Fruit fly (Drosophila melanogaster): Measurements from ENCODE around the gene CG13893.
A peak's percentile ranks its signal among the peaks of the same experiment; 100 is the strongest.

CG13893 gene

DNA sequence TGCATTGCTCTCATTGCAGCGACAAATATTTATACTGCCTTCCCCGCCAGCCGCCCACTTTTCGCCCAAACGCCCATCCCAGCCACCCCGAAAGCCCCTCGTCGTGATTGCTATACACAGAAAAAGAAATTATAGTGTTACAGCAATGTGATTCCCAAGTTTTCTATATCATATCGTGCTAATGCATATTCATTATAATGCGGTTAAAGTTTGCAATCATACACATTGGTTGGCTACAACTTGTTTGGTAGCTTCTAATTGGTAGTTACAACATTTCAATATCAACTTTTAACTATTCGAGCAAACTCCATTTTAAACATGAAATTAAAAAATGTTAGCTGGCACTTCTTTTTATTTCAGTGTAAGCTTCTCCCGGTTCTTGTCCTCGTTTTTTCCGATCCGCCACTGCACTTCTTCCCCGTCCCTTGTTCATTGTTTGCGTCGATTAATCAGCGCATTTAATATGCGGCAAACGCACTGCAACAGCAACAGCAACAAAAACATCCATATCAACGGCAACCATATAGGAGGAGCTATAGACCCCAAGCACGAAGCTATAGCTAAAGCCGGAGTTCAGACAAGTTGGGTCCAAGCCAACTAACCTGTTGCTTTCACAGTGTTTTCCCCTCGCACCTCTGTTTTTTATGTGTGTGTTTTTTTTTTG is 37.7 kb downstream of the CG13893 start:
- TF ChIP-seq Hr39 (GFP tag; optimal IDR thresholded peaks at IDR 0.05) = peak; percentile 93
- TF ChIP-seq CG6276 (GFP tag; optimal IDR thresholded peaks at IDR 0.05) = peak; percentile 86
- TF ChIP-seq CG11762 (GFP tag; optimal IDR thresholded peaks at IDR 0.05; ENCODE audit: insufficient read depth) = peak; percentile 83
- peak; percentile 87 for TF ChIP-seq fd59A (GFP tag; optimal IDR thresholded peaks at IDR 0.05)
- TF ChIP-seq fkh (GFP tag; optimal IDR thresholded peaks at IDR 0.05) = no peak
- TF ChIP-seq ss (GFP tag; optimal IDR thresholded peaks at IDR 0.05) = peak; percentile 79 to 90
- peak; percentile 27 for TF ChIP-seq CG16779 (tag; optimal IDR thresholded peaks at IDR 0.05)
- peak; percentile 67 for TF ChIP-seq Gug (GFP tag; IDR thresholded peaks at IDR 0.05)
- TF ChIP-seq salr (GFP tag; optimal IDR thresholded peaks at IDR 0.05) = peak; percentile 83 to 89
- TF ChIP-seq eg (GFP tag; IDR thresholded peaks at IDR 0.05) = peak; percentile 83
- peak; percentile 91 for TF ChIP-seq CG6792 (GFP tag; optimal IDR thresholded peaks at IDR 0.05)
- TF ChIP-seq Eip75B (GFP tag; optimal IDR thresholded peaks at IDR 0.05) = peak; percentile 93
- TF ChIP-seq Sox14 (GFP tag; optimal IDR thresholded peaks at IDR 0.05) = peak; percentile 95
- peak; percentile 98 for TF ChIP-seq svp (GFP tag)
- TF ChIP-seq CG11902 (GFP tag; optimal IDR thresholded peaks at IDR 0.05) = peak; percentile 86
- TF ChIP-seq CG10631 (GFP tag; optimal IDR thresholded peaks at IDR 0.05) = peak; percentile 89
- peak; percentile 73 for TF ChIP-seq CG6163 (GFP tag; IDR thresholded peaks at IDR 0.05)
- peak; percentile 85 for TF ChIP-seq CG8119 (GFP tag; IDR thresholded peaks at IDR 0.05)
- no peak for TF ChIP-seq CG4318 (GFP tag; optimal IDR thresholded peaks at IDR 0.05)
- peak; percentile 81 for TF ChIP-seq Lpt (GFP tag; optimal IDR thresholded peaks at IDR 0.05)
- peak; percentile 92 for TF ChIP-seq Met (GFP tag; optimal IDR thresholded peaks at IDR 0.05)
- TF ChIP-seq Ets96B (tag; optimal IDR thresholded peaks at IDR 0.05) = peak; percentile 89
- no peak for TF ChIP-seq dsx (GFP tag; optimal IDR thresholded peaks at IDR 0.05; ENCODE audit: poor library complexity, severe bottlenecking)
- peak; percentile 92 for TF ChIP-seq pdm3 (GFP tag; optimal IDR thresholded peaks at IDR 0.05)
- TF ChIP-seq CG3919 (GFP tag; optimal IDR thresholded peaks at IDR 0.05) = peak; percentile 90
- peak; percentile 88 for TF ChIP-seq achi (GFP tag; optimal IDR thresholded peaks at IDR 0.05)
- TF ChIP-seq CG8319 (GFP tag; optimal IDR thresholded peaks at IDR 0.05) = peak; percentile 67
- peak; percentile 85 for TF ChIP-seq dac (GFP tag; optimal IDR thresholded peaks at IDR 0.05)
- TF ChIP-seq Hr4 (GFP tag; optimal IDR thresholded peaks at IDR 0.05) = peak; percentile 93
- TF ChIP-seq CG3032 (tag; optimal IDR thresholded peaks at IDR 0.05) = peak; percentile 92
- TF ChIP-seq vri (GFP tag; optimal IDR thresholded peaks at IDR 0.05) = peak; percentile 48
- TF ChIP-seq CG15336 (GFP tag; IDR thresholded peaks at IDR 0.05) = peak; percentile 91
- TF ChIP-seq lz (GFP tag; optimal IDR thresholded peaks at IDR 0.05) = peak; percentile 93
- peak; percentile 85 for TF ChIP-seq CG34406 (GFP tag; optimal IDR thresholded peaks at IDR 0.05)
- TF ChIP-seq CG9139 (GFP tag; optimal IDR thresholded peaks at IDR 0.05) = peak; percentile 70
- peak; percentile 89 for TF ChIP-seq Sox15 (GFP tag; optimal IDR thresholded peaks at IDR 0.05)
- peak; percentile 57 for TF ChIP-seq CG11294 (GFP tag; IDR thresholded peaks at IDR 0.05)
- peak; percentile 67 for TF ChIP-seq Blimp-1 (GFP tag; optimal IDR thresholded peaks at IDR 0.05)
- TF ChIP-seq OdsH (GFP tag; optimal IDR thresholded peaks at IDR 0.05) = peak; percentile 89
- peak; percentile 97 for TF ChIP-seq Eip78C (GFP tag)
- TF ChIP-seq acj6 (GFP tag; optimal IDR thresholded peaks at IDR 0.05) = peak; percentile 90
- TF ChIP-seq net (GFP tag; optimal IDR thresholded peaks at IDR 0.05) = peak; percentile 89
- TF ChIP-seq cyc (GFP tag; optimal IDR thresholded peaks at IDR 0.05) = peak; percentile 92
- peak; percentile 94 for TF ChIP-seq esn (GFP tag; optimal IDR thresholded peaks at IDR 0.05)
- TF ChIP-seq Smox (GFP tag; optimal IDR thresholded peaks at IDR 0.05) = peak; percentile 90
- TF ChIP-seq CG32006 (GFP tag; optimal IDR thresholded peaks at IDR 0.05) = peak; percentile 95
- no peak for TF ChIP-seq Hr38 (GFP tag; optimal IDR thresholded peaks at IDR 0.05)
- TF ChIP-seq CG10669 (GFP tag; optimal IDR thresholded peaks at IDR 0.05) = peak; percentile 93
- peak; percentile 88 for TF ChIP-seq Sox102F (GFP tag; optimal IDR thresholded peaks at IDR 0.05)
- peak; percentile 92 for TF ChIP-seq CG6808 (GFP tag; optimal IDR thresholded peaks at IDR 0.05)
- TF ChIP-seq topi (GFP tag; optimal IDR thresholded peaks at IDR 0.05) = peak; percentile 93

Measured in whole organism, prepupa.